Fruit fly (Drosophila melanogaster) S2 (cell line): ENCODE data around the gene tap.

Source experiments
- CG8478 ChIP-seq: fragments of >200 bp; optimal IDR thresholded peaks from 2 replicates; lab custom pipeline; 2018
- CTCF ChIP-seq, 2 experiments: fragments of >200 bp; optimal IDR thresholded peaks; 2 replicates each; lab custom pipeline; 2018

tap gene

dm6 chr3L:17359225-17359773, at the start of gene tap:
tap (plus strand) TSS chr3L:17359682.
- TF ChIP-seq CTCF (optimal IDR thresholded peaks at IDR 0.05; lab: Kevin White, UChicago), result no peak
- TF ChIP-seq CG8478 (lab: Kevin White, UChicago), result no peak

dm6 chr3L:17310509-17310908, 49.0 kb upstream of the tap start:
- TF ChIP-seq CTCF (optimal IDR thresholded peaks at IDR 0.05; lab: Kevin White, UChicago), result no peak
- TF ChIP-seq CG8478 (lab: Kevin White, UChicago), result no peak

- no peak for TF ChIP-seq CG8478 (lab: Kevin White, UChicago)
- TF ChIP-seq CTCF (optimal IDR thresholded peaks at IDR 0.05; lab: Kevin White, UChicago), result no peak
These were observed 43.3 kb upstream of the tap start for dm6 chr3L:17316220-17316619.

dm6 chr3L:17320711-17321110, 38.8 kb upstream of the tap start, which contains the start of gene ND-24L:
ND-24L (minus strand) TSS chr3L:17320811.
- no peak for TF ChIP-seq CTCF (optimal IDR thresholded peaks at IDR 0.05; lab: Kevin White, UChicago)
- no peak for TF ChIP-seq CG8478 (lab: Kevin White, UChicago)

- TF ChIP-seq CTCF (optimal IDR thresholded peaks at IDR 0.05; lab: Kevin White, UChicago) (no peak), CG8478 (lab: Kevin White, UChicago) (no peak)
These were observed 36.9 kb upstream of the tap start, which contains the start of gene CG13724 for dm6 chr3L:17322541-17322940. CG13724 (plus strand) TSS chr3L:17322841.

dm6 chr3L:17325418-17325817, 34.1 kb upstream of the tap start, which contains the start of gene CG13725:
CG13725 (minus strand) TSS chr3L:17325518.
- TF ChIP-seq CTCF (optimal IDR thresholded peaks at IDR 0.05; lab: Kevin White, UChicago), result no peak
- no peak for TF ChIP-seq CG8478 (lab: Kevin White, UChicago)

dm6 chr3L:17329069-17329468, 30.4 kb upstream of the tap start, which contains the start of gene Or74a:
Or74a (minus strand) TSS chr3L:17329169.
- TF ChIP-seq CG8478 (lab: Kevin White, UChicago) (no peak), CTCF (optimal IDR thresholded peaks at IDR 0.05; lab: Kevin White, UChicago) (no peak)

dm6 chr3L:17339122-17339521, 20.4 kb upstream of the tap start, which contains the start of gene CG6479:
CG6479 (minus strand) TSS chr3L:17339262.
- TF ChIP-seq CTCF (optimal IDR thresholded peaks at IDR 0.05; lab: Kevin White, UChicago), result peak; percentile 29 to 65
- TF ChIP-seq CG8478 (lab: Kevin White, UChicago), result no peak

dm6 chr3L:17339756-17340155, 19.7 kb upstream of the tap start:
- no peak for TF ChIP-seq CTCF (optimal IDR thresholded peaks at IDR 0.05; lab: Kevin White, UChicago)
- TF ChIP-seq CG8478 (lab: Kevin White, UChicago), result no peak

dm6 chr3L:17341216-17341615, 18.3 kb upstream of the tap start, which contains the start of gene CG13727:
CG13727 (minus strand) TSS chr3L:17341316.
- TF ChIP-seq CG8478 (lab: Kevin White, UChicago) (no peak), CTCF (optimal IDR thresholded peaks at IDR 0.05; lab: Kevin White, UChicago) (no peak)

dm6 chr3L:17344596-17344995, 14.9 kb upstream of the tap start, which contains the start of gene brv2:
brv2 (minus strand) TSS chr3L:17344696.
- no peak for TF ChIP-seq CG8478 (lab: Kevin White, UChicago)

- TF ChIP-seq CG8478 (lab: Kevin White, UChicago), result no peak
- no peak for TF ChIP-seq CTCF (optimal IDR thresholded peaks at IDR 0.05; lab: Kevin White, UChicago)
These were observed 13.1 kb upstream of the tap start for dm6 chr3L:17346393-17346792.

- TF ChIP-seq CG8478 (lab: Kevin White, UChicago) (no peak), CTCF (optimal IDR thresholded peaks at IDR 0.05; lab: Kevin White, UChicago) (no peak)
These were observed 9.9 kb upstream of the tap start, which contains the start of gene Mip for dm6 chr3L:17349604-17350003. Mip (minus strand) TSS chr3L:17349666.

dm6 chr3L:17351522-17351921, 8.0 kb upstream of the tap start, which contains the start of gene CG7692:
CG7692 (plus strand) TSS chr3L:17351822.
- TF ChIP-seq CTCF (optimal IDR thresholded peaks at IDR 0.05; lab: Kevin White, UChicago), result no peak
- no peak for TF ChIP-seq CG8478 (lab: Kevin White, UChicago)

- TF ChIP-seq CTCF (optimal IDR thresholded peaks at IDR 0.05; lab: Kevin White, UChicago), result peak; percentile 54 to 70
- TF ChIP-seq CG8478 (lab: Kevin White, UChicago), result no peak
These were observed 6.7 kb upstream of the tap start for dm6 chr3L:17352812-17353211.

dm6 chr3L:17357431-17357830, 2.1 kb upstream of the tap start:
- no peak for TF ChIP-seq CTCF (optimal IDR thresholded peaks at IDR 0.05; lab: Kevin White, UChicago)
- no peak for TF ChIP-seq CG8478 (lab: Kevin White, UChicago)
